Fruit fly (Drosophila melanogaster) Kc167 (cell line): ENCODE measurements around the gene Charon.

Experiments used
- insv ChIP-seq: fragments of >200 bp; optimal IDR thresholded peaks from 3 replicates; lab custom pipeline; 2018; ENCODE audit warnings: missing external identifiers
- psq ChIP-seq: fragments of >200 bp; optimal IDR thresholded peaks from 2 replicates; lab custom pipeline; 2017; ENCODE audit warnings: missing external identifiers

DNA sequence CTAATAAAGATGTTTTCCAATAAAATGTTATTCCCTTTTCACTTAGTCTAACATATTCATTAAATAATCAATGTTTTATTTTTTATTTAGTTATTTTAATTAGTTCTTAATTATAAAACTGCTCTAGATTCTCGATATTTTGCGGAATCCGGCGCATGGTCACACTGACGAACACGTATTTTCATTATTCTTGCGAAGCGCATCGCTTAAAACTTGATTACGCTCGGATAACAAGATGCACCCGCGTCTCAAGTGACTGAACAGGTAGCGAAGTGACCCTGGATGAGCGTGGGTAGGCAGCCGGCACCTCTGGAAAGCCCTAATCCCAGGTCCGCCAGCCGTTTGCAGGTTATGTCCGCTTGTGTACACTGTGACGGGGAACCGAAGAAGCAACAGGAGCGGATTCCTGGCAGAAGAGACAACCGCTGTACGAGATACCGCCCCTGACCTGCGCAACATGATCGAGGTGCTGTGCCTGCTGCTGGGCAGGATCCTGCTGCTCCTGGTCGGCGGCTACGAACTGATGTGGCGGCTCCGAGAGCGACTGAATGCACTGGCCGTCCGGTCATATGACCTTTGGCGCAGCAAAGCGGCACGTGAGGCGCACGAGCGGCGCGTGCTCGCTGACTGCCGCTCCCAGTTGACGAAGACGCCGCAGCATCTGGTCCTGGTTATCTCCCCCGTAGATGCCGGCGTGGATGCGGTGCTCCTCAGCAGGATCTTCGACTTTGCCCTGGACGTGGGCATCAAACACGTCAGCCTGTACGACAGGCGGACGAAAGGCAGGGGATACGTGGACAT is 13.9 kb downstream of the Charon start, which contains the start of gene Tango14:
- TF ChIP-seq insv (lab: Kevin White, UChicago) (no peak), psq (lab: Kevin White, UChicago) (no peak)
